Worm (Caenorhabditis elegans) whole organism, young adult: ENCODE data around the gene col-73.

Source experiments
- F22D6.2 ChIP-seq: sonication (generic microtip); optimal IDR thresholded peaks from 2 replicates; lab custom pipeline; 2016; ENCODE audit warnings: mild to moderate bottlenecking, missing genetic modification characterization, missing compliant biosample characterization
- F33H1.4 ChIP-seq: fragments of 200-800 bp; sonication (Bioruptor generic); IDR thresholded peaks from 2 replicates; pipeline ENCODE4 v1.3.6; 2022; ENCODE audit warnings: missing genetic modification reagents, missing genetic modification characterization, missing compliant biosample characterization
- T26A5.8 ChIP-seq: sonication (generic microtip); optimal IDR thresholded peaks from 2 replicates; lab custom pipeline; 2016; ENCODE audit warnings: missing genetic modification characterization, missing compliant biosample characterization
- egrh-3 ChIP-seq: fragments of 200-800 bp; sonication (Bioruptor generic); IDR thresholded peaks from 2 replicates; pipeline ENCODE4 v1.3.6; 2022; ENCODE audit warnings: missing genetic modification reagents, missing genetic modification characterization, missing compliant biosample characterization
- hsf-1 ChIP-seq: fragments of 200-800 bp; sonication (Bioruptor generic); IDR thresholded peaks from 2 replicates; pipeline ENCODE4 v1.3.6; 2022; ENCODE audit warnings: missing genetic modification reagents, missing genetic modification characterization, missing compliant biosample characterization
- tbp1 ChIP-seq: fragments of 200-800 bp; sonication (Bioruptor generic); optimal IDR thresholded peaks from 2 replicates; lab custom pipeline; 2018; ENCODE audit warnings: mild to moderate bottlenecking, missing genetic modification characterization, missing compliant biosample characterization
- unc-62 ChIP-seq: fragments of 150-350 bp; optimal IDR thresholded peaks from 2 replicates; lab custom pipeline; 2014; ENCODE audit warnings: missing biosample characterization, missing genetic modification reagents, missing genetic modification characterization
- ztf-18 ChIP-seq: sonication (generic microtip); optimal IDR thresholded peaks from 2 replicates; lab custom pipeline; 2016; ENCODE audit warnings: missing genotype, mild to moderate bottlenecking, missing genetic modification characterization, missing compliant biosample characterization
- ztf-28 ChIP-seq: fragments of 200-800 bp; sonication (Bioruptor generic); IDR thresholded peaks from 2 replicates; pipeline ENCODE4 v1.3.6; 2022; ENCODE audit warnings: missing genetic modification reagents, missing genetic modification characterization, missing compliant biosample characterization

- no peak for TF ChIP-seq F22D6.2 (tag; lab: Kevin White, UChicago)
- TF ChIP-seq unc-62 (GFP tag; lab: Kevin White, UChicago), result no peak
- no peak for TF ChIP-seq tbp1 (GFP tag; lab: Kevin White, UChicago)
- no peak for TF ChIP-seq T26A5.8
- TF ChIP-seq hsf-1, result no peak
- TF ChIP-seq ztf-18 (tag; lab: Kevin White, UChicago), result no peak
- TF ChIP-seq egrh-3 (GFP tag; lab: Robert Waterston, UW), result no peak
- no peak for TF ChIP-seq F33H1.4 (GFP tag; lab: Robert Waterston, UW)
- no peak for TF ChIP-seq ztf-28 (GFP tag; lab: Robert Waterston, UW)
Observed at ce11 chrII:4905883-4906282, 33.0 kb upstream of the col-73 start.
